Worm (Caenorhabditis elegans): ENCODE data around the gene Y22D7AL.16.

DNA sequence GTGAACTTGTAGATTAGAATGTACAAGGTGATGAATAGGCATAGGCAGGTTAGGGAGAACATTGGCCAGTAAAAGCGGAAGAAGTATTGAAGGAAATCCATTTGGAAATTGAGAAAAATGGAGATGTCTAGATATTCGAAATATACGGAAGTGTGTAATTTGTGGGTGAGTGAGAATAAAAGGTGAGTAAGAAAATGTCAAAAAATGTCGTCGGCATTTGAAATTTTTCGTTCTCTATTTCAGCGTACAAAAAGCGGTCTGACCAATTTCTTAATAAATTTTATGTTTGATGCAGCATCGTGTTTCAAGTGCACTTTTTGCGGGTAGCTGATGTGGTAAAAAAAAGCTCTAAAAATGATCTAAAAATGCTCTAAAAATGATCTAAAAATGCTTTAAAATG is 30.0 kb upstream of the Y22D7AL.16 start, which contains the start of gene srd-64:
- no peak for TF ChIP-seq ceh-22 (tag; optimal IDR thresholded peaks at IDR 0.05)
- TF ChIP-seq fax-1 (tag; optimal IDR thresholded peaks at IDR 0.05), result no peak
- TF ChIP-seq fkh-10 (GFP tag; optimal IDR thresholded peaks at IDR 0.05), result no peak
- TF ChIP-seq ceh-19 (GFP tag; optimal IDR thresholded peaks at IDR 0.05), result no peak
- no peak for TF ChIP-seq tbx-2 (tag; optimal IDR thresholded peaks at IDR 0.05)
- TF ChIP-seq unc-86 (tag; optimal IDR thresholded peaks at IDR 0.05), result no peak
- TF ChIP-seq elt-4 (tag; optimal IDR thresholded peaks at IDR 0.05), result no peak
